Worm (Caenorhabditis elegans): ENCODE results near the gene rnh-2.

ce11 chrII:8515521-8515920 lies 1.4 kb upstream of the rnh-2 start:
- TF ChIP-seq mxl-3 (GFP tag; optimal IDR thresholded peaks at IDR 0.05) (no peak), hlh-11 (tag; optimal IDR thresholded peaks at IDR 0.05) (peak; percentile 41), snpc-4 (tag; optimal IDR thresholded peaks at IDR 0.05) (no peak), pqm-1 (tag; optimal IDR thresholded peaks at IDR 0.05) (peak; percentile 81), mep-1 (tag; optimal IDR thresholded peaks at IDR 0.05) (no peak), nhr-237 (tag; optimal IDR thresholded peaks at IDR 0.05) (no peak), lsy-2 (tag; optimal IDR thresholded peaks at IDR 0.05) (no peak), lim-7 (GFP tag; IDR thresholded peaks at IDR 0.05) (no peak)
